Fruit fly (Drosophila melanogaster): ENCODE data around the gene Pax.

DNA sequence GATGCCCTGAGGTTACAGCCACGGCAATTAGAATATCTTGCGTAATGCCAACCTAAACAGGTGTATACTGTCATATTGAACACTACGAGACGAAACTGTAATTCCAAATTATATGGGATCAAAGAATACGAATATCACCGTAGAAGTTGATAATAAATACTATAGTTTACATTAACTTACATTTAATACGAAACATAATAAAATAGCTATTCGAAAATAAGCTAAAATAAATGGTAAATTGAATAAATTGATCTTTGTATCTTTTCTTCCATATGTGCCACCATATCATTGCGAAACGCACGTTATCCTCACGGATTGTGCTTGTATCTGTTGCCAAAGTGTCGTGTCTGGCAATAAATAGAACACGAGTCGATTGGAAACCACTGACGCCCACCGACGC, 10.5 kb downstream of the Pax start:
- TF ChIP-seq CTCF (optimal IDR thresholded peaks at IDR 0.05) (no peak), CG8478 (optimal IDR thresholded peaks at IDR 0.05) (no peak)
